Fruit fly (Drosophila melanogaster): ENCODE data around the gene CG9166.

DNA sequence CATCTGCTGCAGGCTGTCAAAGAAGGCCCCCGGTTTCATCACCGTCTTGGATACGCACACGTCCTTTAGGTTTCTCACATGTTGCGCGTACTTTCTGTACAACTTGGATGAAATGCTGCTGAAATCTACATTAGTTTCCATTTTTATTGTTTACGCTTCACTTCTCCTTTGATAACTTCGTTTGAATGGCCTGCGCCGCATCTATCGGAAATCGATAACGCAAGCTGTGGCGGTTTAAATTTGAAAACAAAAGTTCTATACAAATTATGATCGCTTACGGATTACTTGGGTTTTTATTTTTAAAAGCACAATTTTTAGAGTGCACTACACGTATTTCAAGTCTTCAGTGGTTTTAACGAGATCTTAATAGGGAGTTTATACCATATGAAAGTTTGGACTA is 17.9 kb upstream of the CG9166 start, which contains the start of gene msd5:
- no peak for TF ChIP-seq lola (GFP tag; optimal IDR thresholded peaks at IDR 0.05)
- TF ChIP-seq h (GFP tag; optimal IDR thresholded peaks at IDR 0.05): no peak
- TF ChIP-seq HLH106 (tag; optimal IDR thresholded peaks at IDR 0.05): no peak
- no peak for TF ChIP-seq br (GFP tag; optimal IDR thresholded peaks at IDR 0.05)
- no peak for TF ChIP-seq CG9705 (GFP tag; optimal IDR thresholded peaks at IDR 0.05)
- TF ChIP-seq fru (GFP tag; optimal IDR thresholded peaks at IDR 0.05): no peak
